1 worm cellular context compared by ENCODE assay signal in genomic region chrIV:13154391-13155283, ce11.
TF ChIP-seq lines count a peak whose summit lies in the region.

crld-1 (minus strand) TSS chrIV:13154441.
msh-5 (plus strand) TSS chrIV:13155233.

TF ChIP-seq in whole organism, L1 larva, 84 proteins besides CTCF, POLR2A, EP300 and RAD21 (continued from another document):
- no peak for TF ChIP-seq unc-30 (tag; optimal IDR thresholded peaks at IDR 0.05; lab: Kevin White, UChicago)
- no peak for TF ChIP-seq rnt-1 (tag; optimal IDR thresholded peaks at IDR 0.05; lab: Kevin White, UChicago)
